Worm (Caenorhabditis elegans): ENCODE data around the gene dnj-7.
A peak's percentile ranks its signal among the peaks of the same experiment; 100 is the strongest.

The dnj-7 gene

ce11 chrX:7193894-7194614 is at the start of gene dnj-7:
TSS of gene dnj-7 (plus strand) at chrX:7194564.
- TF ChIP-seq unc-120 (tag; optimal IDR thresholded peaks at IDR 0.05; ENCODE audit: poor library complexity, severe bottlenecking) = peak; percentile 32
- no peak for TF ChIP-seq ztf-11 (tag; optimal IDR thresholded peaks at IDR 0.05)
- peak; percentile 50 for TF ChIP-seq ces-1 (GFP tag; optimal IDR thresholded peaks at IDR 0.05)
- peak; percentile 62 for TF ChIP-seq elt-3 (tag; optimal IDR thresholded peaks at IDR 0.05)
- peak; percentile 17 for TF ChIP-seq ceh-39 (tag; optimal IDR thresholded peaks at IDR 0.05)
- no peak for TF ChIP-seq sem-2 (GFP tag; optimal IDR thresholded peaks at IDR 0.05)
- peak; percentile 24 for TF ChIP-seq tbx-8 (GFP tag; optimal IDR thresholded peaks at IDR 0.05)
- TF ChIP-seq elt-1 (tag; optimal IDR thresholded peaks at IDR 0.05; ENCODE audit: borderline replicate concordance, insufficient read depth) = peak; percentile 33
- peak; percentile 26 for TF ChIP-seq lsy-2 (tag; optimal IDR thresholded peaks at IDR 0.05)
- peak; percentile 11 for TF ChIP-seq M03D4.4 (tag; optimal IDR thresholded peaks at IDR 0.05)
- TF ChIP-seq bed-3 (GFP tag; optimal IDR thresholded peaks at IDR 0.05) = no peak
- TF ChIP-seq mep-1 (tag; optimal IDR thresholded peaks at IDR 0.05) = peak; percentile 11

- TF ChIP-seq nhr-2 (tag; optimal IDR thresholded peaks at IDR 0.05) (no peak), elt-1 (tag; optimal IDR thresholded peaks at IDR 0.05; ENCODE audit: borderline replicate concordance, insufficient read depth) (no peak), sptf-1 (tag; optimal IDR thresholded peaks at IDR 0.05) (no peak), unc-120 (tag; optimal IDR thresholded peaks at IDR 0.05; ENCODE audit: poor library complexity, severe bottlenecking) (no peak)
Measured at ce11 chrX:7149670-7150069, 44.7 kb upstream of the dnj-7 start.

- TF ChIP-seq mls-2 (tag; optimal IDR thresholded peaks at IDR 0.05) (peak; percentile 6), snpc-4 (tag; optimal IDR thresholded peaks at IDR 0.05) (no peak), hlh-1 (tag; optimal IDR thresholded peaks at IDR 0.05) (peak; percentile 56), ceh-83 (GFP tag; optimal IDR thresholded peaks at IDR 0.05) (no peak), nhr-76 (tag; optimal IDR thresholded peaks at IDR 0.05) (no peak), ces-1 (GFP tag; optimal IDR thresholded peaks at IDR 0.05) (no peak), drap-1 (GFP tag; optimal IDR thresholded peaks at IDR 0.05) (no peak), unc-120 (tag; optimal IDR thresholded peaks at IDR 0.05; ENCODE audit: poor library complexity, severe bottlenecking) (peak; percentile 51), elt-1 (tag; optimal IDR thresholded peaks at IDR 0.05; ENCODE audit: borderline replicate concordance, insufficient read depth) (no peak), pha-4 (tag; optimal IDR thresholded peaks at IDR 0.05) (peak; percentile 17)
Measured at ce11 chrX:7151189-7151857, 43.0 kb upstream of the dnj-7 start, which contains the start of gene lam-2. TSS of gene lam-2 (minus strand) at chrX:7151239.

- peak; percentile 68 for TF ChIP-seq nhr-2 (tag; optimal IDR thresholded peaks at IDR 0.05)
- no peak for TF ChIP-seq flh-1 (GFP tag; optimal IDR thresholded peaks at IDR 0.05)
- no peak for TF ChIP-seq pha-4 (tag; optimal IDR thresholded peaks at IDR 0.05)
- TF ChIP-seq nhr-12 (tag; optimal IDR thresholded peaks at IDR 0.05) = no peak
- TF ChIP-seq unc-39 (tag; optimal IDR thresholded peaks at IDR 0.05) = no peak
- TF ChIP-seq lin-32 (GFP tag; optimal IDR thresholded peaks at IDR 0.05) = no peak
- no peak for TF ChIP-seq nhr-237 (tag; optimal IDR thresholded peaks at IDR 0.05)
- TF ChIP-seq zip-8 (tag; optimal IDR thresholded peaks at IDR 0.05) = peak; percentile 87
- no peak for TF ChIP-seq mep-1 (tag; optimal IDR thresholded peaks at IDR 0.05)
- TF ChIP-seq elt-1 (tag; optimal IDR thresholded peaks at IDR 0.05; ENCODE audit: borderline replicate concordance, insufficient read depth) = peak; percentile 24
- TF ChIP-seq sem-2 (GFP tag; optimal IDR thresholded peaks at IDR 0.05) = no peak
Measured at ce11 chrX:7151976-7152528, 42.3 kb upstream of the dnj-7 start.

- TF ChIP-seq hlh-1 (tag; optimal IDR thresholded peaks at IDR 0.05) (peak; percentile 47), mls-2 (tag; optimal IDR thresholded peaks at IDR 0.05) (no peak)
Measured at ce11 chrX:7153460-7153859, 40.9 kb upstream of the dnj-7 start.

DNA sequence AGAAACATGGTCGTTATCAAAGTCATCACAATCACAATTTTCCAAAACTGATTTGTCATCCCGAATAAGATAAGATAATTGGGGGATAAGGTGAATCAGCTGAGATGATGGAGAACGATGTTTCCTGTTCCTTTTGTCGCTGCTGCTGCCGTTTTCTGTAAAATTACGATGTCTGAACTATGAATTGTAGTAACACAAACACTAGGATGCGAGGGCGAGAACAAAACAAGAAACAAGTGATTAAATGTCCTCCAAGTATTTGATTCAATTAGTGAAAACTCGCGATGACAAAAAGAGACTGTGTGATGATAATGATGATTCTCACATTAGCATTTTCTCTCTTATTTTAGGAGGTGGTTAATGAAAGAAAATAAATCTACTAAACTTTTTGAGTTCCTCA is 38.5 kb upstream of the dnj-7 start, which contains the start of gene C54D1.7:
C54D1.7 (minus strand) TSS at position 157 of the 400 bp plus-strand sequence.
- TF ChIP-seq elt-3 (tag; optimal IDR thresholded peaks at IDR 0.05) (peak; percentile 23), nhr-2 (tag; optimal IDR thresholded peaks at IDR 0.05) (no peak)

Data from whole organism, mixed stage, embryonic.